Worm (Caenorhabditis elegans) whole organism, L4 larva: Measurements from ENCODE around the gene eif-3.K.
A peak's percentile ranks its signal among the peaks of the same experiment; 100 is the strongest.

Experiments
- F26F4.8 ChIP-seq: fragments of 200-800 bp; sonication (Bioruptor generic); conservative IDR thresholded peaks from 2 replicates; pipeline ENCODE4 v1.3.6; 2022; ENCODE audit warnings: missing genetic modification characterization, missing compliant biosample characterization
- ZK546.5 ChIP-seq, 2 experiments: sonication (generic microtip); optimal IDR thresholded peaks; 2 replicates each; lab custom pipeline; 2017; ENCODE audit warnings: missing biosample characterization in 2 of 2, missing genetic modification characterization in 2 of 2
- aha-1 ChIP-seq: fragments of 150-350 bp; peaks from one replicate; lab custom pipeline; 2014; ENCODE audit warnings: missing biosample characterization, missing genetic modification characterization
- attf-4 ChIP-seq: sonication (generic microtip); optimal IDR thresholded peaks from 3 replicates; lab custom pipeline; 2017; ENCODE audit warnings: missing biosample characterization, missing genetic modification characterization
- ceh-20 ChIP-seq: fragments of 200-800 bp; sonication (Bioruptor generic); IDR thresholded peaks from 2 replicates; pipeline ENCODE4 v1.3.6; 2022; ENCODE audit warnings: missing genetic modification reagents, missing genetic modification characterization, missing compliant biosample characterization
- ceh-44 ChIP-seq: fragments of 200-800 bp; sonication (Bioruptor generic); IDR thresholded peaks from 2 replicates; pipeline ENCODE4 v1.3.6; 2022; ENCODE audit warnings: missing genetic modification reagents, missing genetic modification characterization, missing compliant biosample characterization
- ceh-62 ChIP-seq: sonication (generic microtip); optimal IDR thresholded peaks from 2 replicates; lab custom pipeline; 2017; ENCODE audit warnings: missing biosample characterization, missing genetic modification characterization
- ces-1 ChIP-seq: fragments of 150-350 bp; sonication (generic microtip); optimal IDR thresholded peaks from 4 replicates; lab custom pipeline; 2014; ENCODE audit warnings: missing biosample characterization, missing genetic modification reagents, missing genetic modification characterization
- cey-2 ChIP-seq: sonication (generic microtip); optimal IDR thresholded peaks from 3 replicates; lab custom pipeline; 2017; ENCODE audit warnings: missing genetic modification characterization, mild to moderate bottlenecking, missing compliant biosample characterization, antibody characterized with exemption, borderline replicate concordance; ENCODE audit not compliant: insufficient read depth
- ctbp-1 ChIP-seq: fragments of 200-800 bp; sonication (Bioruptor generic); IDR thresholded peaks from 2 replicates; pipeline ENCODE4 v1.3.6; 2022; ENCODE audit warnings: missing genetic modification reagents, missing genetic modification characterization, missing compliant biosample characterization
- dmd-6 ChIP-seq: fragments of 200-800 bp; sonication (Bioruptor generic); IDR thresholded peaks from 2 replicates; pipeline ENCODE4 v1.3.6; 2022; ENCODE audit warnings: missing genetic modification reagents, missing genetic modification characterization, missing compliant biosample characterization
- dmd-8 ChIP-seq: fragments of 200-800 bp; sonication (Bioruptor generic); IDR thresholded peaks from 2 replicates; pipeline ENCODE4 v1.3.6; 2022; ENCODE audit warnings: missing genetic modification characterization, missing compliant biosample characterization
- duxl-1 ChIP-seq: sonication (generic microtip); optimal IDR thresholded peaks from 2 replicates; lab custom pipeline; 2016; ENCODE audit warnings: mild to moderate bottlenecking, missing genetic modification characterization, moderate library complexity, missing compliant biosample characterization; ENCODE audit not compliant: poor library complexity
- dve-1 ChIP-seq: sonication (generic microtip); optimal IDR thresholded peaks from 2 replicates; lab custom pipeline; 2017; ENCODE audit warnings: antibody characterized with exemption, mild to moderate bottlenecking, missing genetic modification characterization, missing compliant biosample characterization; ENCODE audit not compliant: insufficient read depth
- egl-27 ChIP-seq: sonication (generic microtip); optimal IDR thresholded peaks from 3 replicates; lab custom pipeline; 2017; ENCODE audit warnings: missing biosample characterization, missing genetic modification reagents, missing genetic modification characterization
- egl-43 ChIP-seq: fragments of 200-800 bp; sonication (Bioruptor generic); IDR thresholded peaks from 2 replicates; pipeline ENCODE4 v1.3.6; 2022; ENCODE audit warnings: missing genetic modification reagents, missing genetic modification characterization, missing compliant biosample characterization
- fkh-10 ChIP-seq: fragments of 150-350 bp; optimal IDR thresholded peaks from 2 replicates; lab custom pipeline; 2014; ENCODE audit warnings: missing biosample characterization, missing genetic modification reagents, missing genetic modification characterization
- fos-1 ChIP-seq: fragments of 150-350 bp; optimal IDR thresholded peaks from 2 replicates; lab custom pipeline; 2014; ENCODE audit warnings: missing biosample characterization, missing genetic modification characterization
- hlh-11 ChIP-seq: fragments of 200-800 bp; sonication (Bioruptor generic); optimal IDR thresholded peaks from 2 replicates; lab custom pipeline; 2018; ENCODE audit warnings: mild to moderate bottlenecking, missing genetic modification characterization, missing compliant biosample characterization
- hlh-30 ChIP-seq: sonication (generic microtip); optimal IDR thresholded peaks from 2 replicates; lab custom pipeline; 2017; ENCODE audit warnings: antibody characterized with exemption, mild to moderate bottlenecking, missing genetic modification characterization, missing compliant biosample characterization; ENCODE audit not compliant: insufficient read depth
- hmg-1.1 ChIP-seq: fragments of 200-800 bp; sonication (Bioruptor generic); IDR thresholded peaks from 2 replicates; pipeline ENCODE4 v1.3.6; 2022; ENCODE audit warnings: missing genetic modification reagents, missing genetic modification characterization, missing compliant biosample characterization
- jun-1 ChIP-seq: fragments of 150-350 bp; optimal IDR thresholded peaks from 2 replicates; lab custom pipeline; 2014; ENCODE audit warnings: missing biosample characterization, missing genetic modification reagents, missing genetic modification characterization
- lim-7 ChIP-seq: fragments of 200-800 bp; sonication (Bioruptor generic); IDR thresholded peaks from 2 replicates; pipeline ENCODE4 v1.3.6; 2022; ENCODE audit warnings: missing genetic modification characterization, missing compliant biosample characterization
- lin-29 ChIP-seq: fragments of 200-800 bp; sonication (Bioruptor generic); IDR thresholded peaks from 2 replicates; pipeline ENCODE4 v1.3.6; 2022; ENCODE audit warnings: missing genetic modification reagents, missing genetic modification characterization, missing compliant biosample characterization
- lin-38 ChIP-seq: fragments of 200-800 bp; sonication (Bioruptor generic); IDR thresholded peaks from 2 replicates; pipeline ENCODE4 v1.3.6; 2022; ENCODE audit warnings: missing genetic modification reagents, missing genetic modification characterization, missing compliant biosample characterization
- madf-5 ChIP-seq, 2 experiments: fragments of 200-800 bp; sonication (Bioruptor generic); IDR thresholded peaks; 2 replicates each; pipeline ENCODE4 v1.3.6; 2022; ENCODE audit warnings: missing compliant biosample characterization in 2 of 2, missing genetic modification characterization in 2 of 2
- madf-9 ChIP-seq: fragments of 200-800 bp; sonication (Bioruptor generic); conservative IDR thresholded peaks from 2 replicates; pipeline ENCODE4 v1.3.6; 2022; ENCODE audit warnings: missing genetic modification reagents, missing genetic modification characterization, missing compliant biosample characterization
- mdl-1 ChIP-seq, 2 experiments: fragments of 150-350 bp in 1 of 2; sonication (generic microtip) in 1 of 2; optimal IDR thresholded peaks; 2 replicates each; lab custom pipeline; 2014 to 2017; ENCODE audit warnings: missing biosample characterization in 2 of 2, missing genetic modification characterization in 2 of 2
- mdt-29 ChIP-seq: fragments of 200-800 bp; sonication (Bioruptor generic); IDR thresholded peaks from 2 replicates; pipeline ENCODE4 v1.3.6; 2022; ENCODE audit warnings: missing genetic modification reagents, missing genetic modification characterization, missing compliant biosample characterization
- mes-2 ChIP-seq: sonication (generic microtip); optimal IDR thresholded peaks from 2 replicates; lab custom pipeline; 2016; ENCODE audit warnings: missing genotype, mild to moderate bottlenecking, missing genetic modification characterization, missing compliant biosample characterization; ENCODE audit not compliant: poor library complexity, severe bottlenecking
- mxl-2 ChIP-seq: fragments of 200-800 bp; sonication (Bioruptor generic); conservative IDR thresholded peaks from 2 replicates; pipeline ENCODE4 v1.3.6; 2022; ENCODE audit warnings: missing genetic modification reagents, missing genetic modification characterization, missing compliant biosample characterization
- nhr-10 ChIP-seq: fragments of 150-350 bp; optimal IDR thresholded peaks from 2 replicates; lab custom pipeline; 2014; ENCODE audit warnings: missing biosample characterization, missing genetic modification characterization
- nhr-102 ChIP-seq: sonication (generic microtip); optimal IDR thresholded peaks from 2 replicates; lab custom pipeline; 2016; ENCODE audit warnings: mild to moderate bottlenecking, missing genetic modification characterization, moderate library complexity, missing compliant biosample characterization
- nhr-25 ChIP-seq: sonication (generic microtip); optimal IDR thresholded peaks from 2 replicates; lab custom pipeline; 2017; ENCODE audit warnings: missing genetic modification characterization, mild to moderate bottlenecking, missing compliant biosample characterization, antibody characterized with exemption, moderate library complexity, borderline replicate concordance; ENCODE audit not compliant: insufficient read depth
- nhr-41 ChIP-seq: fragments of 200-800 bp; sonication (Bioruptor generic); IDR thresholded peaks from 2 replicates; pipeline ENCODE4 v1.3.6; 2022; ENCODE audit warnings: missing genetic modification reagents, missing genetic modification characterization, missing compliant biosample characterization
- nhr-48 ChIP-seq: sonication (generic microtip); optimal IDR thresholded peaks from 2 replicates; lab custom pipeline; 2016; ENCODE audit warnings: mild to moderate bottlenecking, missing genetic modification characterization, missing compliant biosample characterization
- pha-4 ChIP-seq, 2 experiments: fragments of 150-350 bp in 1 of 2; fragments of 200-800 bp in 1 of 2; sonication (Bioruptor generic) in 1 of 2; IDR thresholded peaks in 1 of 2; optimal IDR thresholded peaks in 1 of 2; 2 replicates each; pipeline versions ENCODE4 v1.3.6 to Lab custom; 2014 to 2022; ENCODE audit warnings: missing genetic modification characterization in 2 of 2, missing genetic modification reagents in 2 of 2, missing biosample characterization in 1 of 2, missing compliant biosample characterization in 1 of 2
- pqm-1 ChIP-seq: sonication (generic microtip); optimal IDR thresholded peaks from 2 replicates; lab custom pipeline; 2017; ENCODE audit warnings: missing biosample characterization, missing genetic modification characterization
- rbr-2 ChIP-seq: sonication (generic microtip); optimal IDR thresholded peaks from 2 replicates; lab custom pipeline; 2016; ENCODE audit warnings: missing genotype, missing genetic modification characterization, missing compliant biosample characterization
- saeg-2 ChIP-seq: fragments of 200-800 bp; sonication (Bioruptor generic); IDR thresholded peaks from 2 replicates; pipeline ENCODE4 v1.3.6; 2022; ENCODE audit warnings: missing genetic modification reagents, missing genetic modification characterization, missing compliant biosample characterization
- sdz-12 ChIP-seq: fragments of 200-800 bp; sonication (Bioruptor generic); optimal IDR thresholded peaks from 2 replicates; lab custom pipeline; 2018; ENCODE audit warnings: mild to moderate bottlenecking, missing genetic modification characterization, missing compliant biosample characterization
- set-16 ChIP-seq: fragments of 200-800 bp; sonication (Bioruptor generic); IDR thresholded peaks from 2 replicates; pipeline ENCODE4 v1.3.6; 2022; ENCODE audit warnings: missing genetic modification reagents, missing genetic modification characterization, missing compliant biosample characterization
- snpc-1.2 ChIP-seq: fragments of 200-800 bp; sonication (Bioruptor generic); IDR thresholded peaks from 2 replicates; pipeline ENCODE4 v1.3.6; 2022; ENCODE audit warnings: missing genetic modification reagents, missing genetic modification characterization, missing compliant biosample characterization
- spr-1 ChIP-seq: sonication (generic microtip); optimal IDR thresholded peaks from 2 replicates; lab custom pipeline; 2016; ENCODE audit warnings: mild to moderate bottlenecking, missing genetic modification characterization, missing compliant biosample characterization
- unc-130 ChIP-seq: sonication (generic microtip); optimal IDR thresholded peaks from 2 replicates; lab custom pipeline; 2016; ENCODE audit warnings: missing genetic modification reagents, missing genetic modification characterization, missing compliant biosample characterization
- unc-39 ChIP-seq: sonication (generic microtip); optimal IDR thresholded peaks from 2 replicates; lab custom pipeline; 2017; ENCODE audit warnings: missing biosample characterization, missing genetic modification characterization
- vab-7 ChIP-seq: fragments of 200-800 bp; sonication (Bioruptor generic); IDR thresholded peaks from 2 replicates; pipeline ENCODE4 v1.3.6; 2022; ENCODE audit warnings: missing genetic modification reagents, missing genetic modification characterization, missing compliant biosample characterization
- zag-1 ChIP-seq: fragments of 150-350 bp; optimal IDR thresholded peaks from 2 replicates; lab custom pipeline; 2014; ENCODE audit warnings: missing biosample characterization, missing genetic modification characterization
- zfp-2 ChIP-seq: sonication (generic microtip); optimal IDR thresholded peaks from 2 replicates; lab custom pipeline; 2016; ENCODE audit warnings: mild to moderate bottlenecking, missing genetic modification characterization, missing compliant biosample characterization
- zip-11 ChIP-seq: fragments of 200-800 bp; sonication (Bioruptor generic); IDR thresholded peaks from 2 replicates; pipeline ENCODE4 v1.3.6; 2022; ENCODE audit warnings: missing genetic modification characterization, missing compliant biosample characterization
- zip-2 ChIP-seq: fragments of 150-350 bp; optimal IDR thresholded peaks from 2 replicates; lab custom pipeline; 2014; ENCODE audit warnings: missing biosample characterization, missing genetic modification characterization

Gene eif-3.K

ce11 chrV:12908614-12909013, 45.2 kb upstream of the eif-3.K start:
- TF ChIP-seq egl-43 (GFP tag; lab: Robert Waterston, UW) (no peak), ces-1 (GFP tag; lab: Kevin White, UChicago) (no peak), ctbp-1 (GFP tag; lab: Robert Waterston, UW) (no peak), dve-1 (peak; percentile 6), hlh-30 (tag; lab: Kevin White, UChicago) (no peak), madf-9 (no peak), unc-130 (no peak), saeg-2 (peak; percentile 70; the same call in 1 of the 2 replicates), zfp-2 (tag; lab: Kevin White, UChicago) (no peak), zip-2 (tag; lab: Kevin White, UChicago) (no peak), madf-5 (GFP tag; IDR thresholded peaks at IDR 0.05; lab: Robert Waterston, UW) (no peak), mes-2 (no peak), cey-2 (no peak), lin-38 (no peak), egl-27 (no peak), mdl-1 (tag; optimal IDR thresholded peaks at IDR 0.05; lab: Kevin White, UChicago) (no peak), F26F4.8 (GFP tag; lab: Robert Waterston, UW) (no peak), attf-4 (tag; lab: Kevin White, UChicago) (no peak), hlh-11 (peak; percentile 53), mxl-2 (GFP tag; lab: Robert Waterston, UW) (no peak), pha-4 (GFP tag; IDR thresholded peaks at IDR 0.05; lab: Robert Waterston, UW) (no peak), pha-4 (tag; optimal IDR thresholded peaks at IDR 0.05; lab: Kevin White, UChicago) (no peak), dmd-8 (no peak), set-16 (GFP tag; lab: Robert Waterston, UW) (no peak), sdz-12 (GFP tag; lab: Kevin White, UChicago) (no peak), nhr-41 (no peak), lim-7 (no peak), fos-1 (tag; lab: Kevin White, UChicago) (no peak), lin-29 (no peak), ceh-62 (tag; lab: Kevin White, UChicago) (no peak), jun-1 (tag; lab: Kevin White, UChicago) (no peak), pqm-1 (no peak), hmg-1.1 (GFP tag; lab: Robert Waterston, UW) (0 out of 2 replicates have a peak, but pooled peaks have one; percentile 19), snpc-1.2 (GFP tag; lab: Robert Waterston, UW) (no peak), rbr-2 (tag; lab: Kevin White, UChicago) (no peak), vab-7 (GFP tag; lab: Robert Waterston, UW) (no peak), mdt-29 (GFP tag; lab: Robert Waterston, UW) (no peak), ZK546.5 (tag; optimal IDR thresholded peaks at IDR 0.05; lab: Kevin White, UChicago) (no peak), duxl-1 (tag; lab: Kevin White, UChicago) (no peak), unc-39 (tag; lab: Kevin White, UChicago) (no peak), nhr-48 (no peak), nhr-102 (no peak), ceh-20 (no peak), zag-1 (tag; lab: Kevin White, UChicago) (no peak), nhr-10 (tag; lab: Kevin White, UChicago) (no peak), fkh-10 (no peak), nhr-25 (no peak), aha-1 (peak; percentile 65), spr-1 (tag; lab: Kevin White, UChicago) (no peak), dmd-6 (GFP tag; lab: Robert Waterston, UW) (peak; percentile 80), ceh-44 (GFP tag; lab: Robert Waterston, UW) (no peak), zip-11 (GFP tag; lab: Robert Waterston, UW) (no peak)
